Fruit fly (Drosophila melanogaster): Measurements from ENCODE around the gene CG2258.

- TF ChIP-seq Dll (optimal IDR thresholded peaks at IDR 0.05) = no peak
- no peak for TF ChIP-seq CG8478 (optimal IDR thresholded peaks at IDR 0.05)
Observed at dm6 chrX:8060148-8060920, 41.6 kb downstream of the CG2258 start.

All from whole organism.